Fruit fly (Drosophila melanogaster) whole organism, embryonic: ENCODE results near the gene CG34301.
A peak's percentile ranks its signal among the peaks of the same experiment; 100 is the strongest.

Experiments used
- CG16815 ChIP-seq: fragments of 200-800 bp; sonication (Bioruptor generic); optimal IDR thresholded peaks from 3 replicates; lab custom pipeline; 2017; ENCODE audit warnings: missing biosample characterization, mild to moderate bottlenecking, missing genetic modification characterization
- CrebB ChIP-seq: fragments of 200-800 bp; sonication (Bioruptor generic); optimal IDR thresholded peaks from 3 replicates; lab custom pipeline; 2018; ENCODE audit warnings: missing biosample characterization, mild to moderate bottlenecking, missing genetic modification characterization
- Jarid2 ChIP-seq: fragments of 200-800 bp; sonication (Bioruptor generic); optimal IDR thresholded peaks from 3 replicates; lab custom pipeline; 2017; ENCODE audit warnings: mild to moderate bottlenecking, missing biosample characterization, missing genetic modification reagents, missing genetic modification characterization
- dmrt99B ChIP-seq: fragments of 200-800 bp; sonication (Bioruptor generic); optimal IDR thresholded peaks from 2 replicates; lab custom pipeline; 2018; ENCODE audit warnings: missing biosample characterization, mild to moderate bottlenecking, missing genetic modification characterization, moderate library complexity

dm6 chr3R:8787538-8788282 lies 14.5 kb downstream of the CG34301 start:
- TF ChIP-seq Jarid2 (GFP tag; lab: Kevin White, UChicago), result no peak
- TF ChIP-seq CG16815 (GFP tag; lab: Kevin White, UChicago), result no peak
- no peak for TF ChIP-seq CrebB (tag; lab: Kevin White, UChicago)
- TF ChIP-seq dmrt99B (tag; lab: Kevin White, UChicago), result peak; percentile 30
